Fruit fly (Drosophila melanogaster) whole organism, embryonic: ENCODE results near the gene CG10365.

ENCODE experiments used
- CG10147 ChIP-seq: fragments of 200-800 bp; sonication (Bioruptor generic); optimal IDR thresholded peaks from 2 replicates; lab custom pipeline; 2019; ENCODE audit warnings: missing biosample characterization, mild to moderate bottlenecking, missing genetic modification characterization, moderate library complexity
- CG10565 ChIP-seq: fragments of 200-800 bp; sonication (Bioruptor generic); optimal IDR thresholded peaks from 3 replicates; lab custom pipeline; 2016; ENCODE audit warnings: missing biosample characterization, mild to moderate bottlenecking, missing genetic modification characterization
- CG11696 ChIP-seq: fragments of 200-800 bp; sonication (Bioruptor generic); IDR thresholded peaks from 2 replicates; pipeline ENCODE4 v1.3.6; 2022; ENCODE audit warnings: missing biosample characterization, missing genetic modification characterization
- CG12071 ChIP-seq: fragments of 200-800 bp; sonication (Bioruptor generic); optimal IDR thresholded peaks from 3 replicates; lab custom pipeline; 2018; ENCODE audit warnings: missing biosample characterization, mild to moderate bottlenecking, missing genetic modification characterization
- CG12659 ChIP-seq: fragments of 200-800 bp; sonication (Bioruptor generic); optimal IDR thresholded peaks from 3 replicates; lab custom pipeline; 2017; ENCODE audit warnings: mild to moderate bottlenecking, missing biosample characterization, missing genetic modification reagents, missing genetic modification characterization
- CG13775 ChIP-seq: fragments of 200-800 bp; sonication (Bioruptor generic); optimal IDR thresholded peaks from 3 replicates; lab custom pipeline; 2017; ENCODE audit warnings: missing biosample characterization, mild to moderate bottlenecking, missing genetic modification characterization
- CG16813 ChIP-seq: fragments of 200-800 bp; sonication (Bioruptor generic); IDR thresholded peaks from 3 replicates; pipeline ENCODE4 v1.3.6; 2022; ENCODE audit warnings: missing biosample characterization, missing genetic modification characterization; ENCODE audit not compliant: partially characterized antibody
- CG16815 ChIP-seq: fragments of 200-800 bp; sonication (Bioruptor generic); optimal IDR thresholded peaks from 3 replicates; lab custom pipeline; 2017; ENCODE audit warnings: missing biosample characterization, mild to moderate bottlenecking, missing genetic modification characterization
- CG17359 ChIP-seq: fragments of 200-800 bp; sonication (Bioruptor generic); optimal IDR thresholded peaks from 3 replicates; lab custom pipeline; 2018; ENCODE audit warnings: missing biosample characterization, mild to moderate bottlenecking, missing genetic modification characterization, moderate library complexity
- CG17829 ChIP-seq: fragments of 200-800 bp; optimal IDR thresholded peaks from 2 replicates; lab custom pipeline; 2019; ENCODE audit warnings: missing biosample characterization, mild to moderate bottlenecking, missing genetic modification characterization, moderate library complexity
- CG1792 ChIP-seq: fragments of 200-800 bp; sonication (Bioruptor generic); optimal IDR thresholded peaks from 2 replicates; lab custom pipeline; 2016; ENCODE audit warnings: missing biosample characterization, missing genetic modification characterization
- CG3407 ChIP-seq: fragments of 200-800 bp; sonication (Bioruptor generic); optimal IDR thresholded peaks from 2 replicates; lab custom pipeline; 2018; ENCODE audit warnings: missing biosample characterization, mild to moderate bottlenecking, missing genetic modification characterization
- CG34376 ChIP-seq: fragments of 200-800 bp; sonication (Bioruptor generic); optimal IDR thresholded peaks from 2 replicates; lab custom pipeline; 2018; ENCODE audit warnings: missing biosample characterization, mild to moderate bottlenecking, missing genetic modification characterization
- CG3847 ChIP-seq: fragments of 200-800 bp; sonication (Bioruptor generic); IDR thresholded peaks from 2 replicates; pipeline ENCODE4 v1.3.6; 2022; ENCODE audit warnings: missing biosample characterization, missing genetic modification characterization
- CG4328 ChIP-seq: fragments of 200-800 bp; sonication (Bioruptor generic); optimal IDR thresholded peaks from 3 replicates; lab custom pipeline; 2017; ENCODE audit warnings: missing biosample characterization, missing genetic modification reagents, missing genetic modification characterization
- CG4424 ChIP-seq: fragments of 200-800 bp; sonication (Bioruptor generic); optimal IDR thresholded peaks from 3 replicates; lab custom pipeline; 2016; ENCODE audit warnings: missing biosample characterization, missing genetic modification characterization
- CG6854 ChIP-seq: fragments of 200-800 bp; sonication (Bioruptor generic); optimal IDR thresholded peaks from 3 replicates; lab custom pipeline; 2017; ENCODE audit warnings: missing biosample characterization, mild to moderate bottlenecking, missing genetic modification characterization
- CG8359 ChIP-seq: fragments of 200-800 bp; sonication (Bioruptor generic); optimal IDR thresholded peaks from 2 replicates; lab custom pipeline; 2017; ENCODE audit warnings: missing biosample characterization, mild to moderate bottlenecking, missing genetic modification characterization, borderline replicate concordance
- CG8478 ChIP-seq: fragments of >200 bp; optimal IDR thresholded peaks from 2 replicates; lab custom pipeline; 2018
- CG8924 ChIP-seq: fragments of 200-800 bp; optimal IDR thresholded peaks from 3 replicates; lab custom pipeline; 2019; ENCODE audit warnings: missing biosample characterization, mild to moderate bottlenecking, missing genetic modification characterization, moderate library complexity
- CG8944 ChIP-seq: fragments of 200-800 bp; sonication (Bioruptor generic); optimal IDR thresholded peaks from 3 replicates; lab custom pipeline; 2016; ENCODE audit warnings: missing biosample characterization, missing genetic modification characterization
- Camta ChIP-seq: fragments of 200-800 bp; sonication (Bioruptor generic); optimal IDR thresholded peaks from 2 replicates; lab custom pipeline; 2016; ENCODE audit warnings: missing biosample characterization, missing genetic modification characterization
- D ChIP-seq, 2 experiments: fragments of 200-800 bp in 1 of 2; fragments of >200 bp in 1 of 2; sonication (Bioruptor generic) in 1 of 2; optimal IDR thresholded peaks; 2 replicates in 1 of 2; 3 replicates in 1 of 2; lab custom pipeline; 2017; ENCODE audit warnings: mild to moderate bottlenecking in 1 of 2, missing biosample characterization in 1 of 2, missing genetic modification characterization in 1 of 2, missing genetic modification reagents in 1 of 2
- Dip2 ChIP-seq: fragments of 200-800 bp; sonication (Bioruptor generic); IDR thresholded peaks from 2 replicates; pipeline ENCODE4 v1.3.6; 2022; ENCODE audit warnings: missing biosample characterization, missing genetic modification characterization
- ERR ChIP-seq: fragments of 200-800 bp; sonication (Bioruptor generic); optimal IDR thresholded peaks from 2 replicates; lab custom pipeline; 2016; ENCODE audit warnings: missing biosample characterization, missing genetic modification characterization
- Ets65A ChIP-seq: fragments of 200-800 bp; sonication (Bioruptor generic); peaks from one replicate; lab custom pipeline; 2016; ENCODE audit warnings: missing biosample characterization, missing genetic modification characterization
- Nf-YB ChIP-seq: fragments of 200-800 bp; sonication (Bioruptor generic); optimal IDR thresholded peaks from 3 replicates; lab custom pipeline; 2019; ENCODE audit warnings: missing biosample characterization, mild to moderate bottlenecking, missing genetic modification characterization, moderate library complexity
- Nf-YC ChIP-seq: fragments of 200-800 bp; optimal IDR thresholded peaks from 3 replicates; lab custom pipeline; 2019; ENCODE audit warnings: missing biosample characterization, mild to moderate bottlenecking, missing genetic modification characterization, moderate library complexity
- Ptx1 ChIP-seq: fragments of 200-800 bp; sonication (Bioruptor generic); IDR thresholded peaks from 2 replicates; pipeline ENCODE4 v1.3.6; 2022; ENCODE audit warnings: missing biosample characterization, missing genetic modification characterization
- Xbp1 ChIP-seq: fragments of 200-800 bp; sonication (Bioruptor generic); optimal IDR thresholded peaks from 3 replicates; lab custom pipeline; 2016; ENCODE audit warnings: missing biosample characterization, mild to moderate bottlenecking, missing genetic modification characterization
- bowl ChIP-seq: fragments of 200-800 bp; sonication (Bioruptor generic); IDR thresholded peaks from 2 replicates; pipeline ENCODE4 v1.3.6; 2022; ENCODE audit warnings: missing biosample characterization, missing genetic modification characterization
- chinmo ChIP-seq: fragments of 200-800 bp; sonication (Bioruptor generic); IDR thresholded peaks from 4 replicates; pipeline ENCODE4 v1.3.6; 2022; ENCODE audit warnings: missing biosample characterization, missing genetic modification characterization; ENCODE audit not compliant: partially characterized antibody
- chm ChIP-seq: fragments of 200-800 bp; sonication (Bioruptor generic); IDR thresholded peaks from 2 replicates; pipeline ENCODE4 v1.3.6; 2022; ENCODE audit warnings: missing biosample characterization, missing genetic modification characterization
- dm ChIP-seq: fragments of 200-800 bp; sonication (Bioruptor generic); optimal IDR thresholded peaks from 3 replicates; lab custom pipeline; 2016; ENCODE audit warnings: missing biosample characterization, missing genetic modification characterization
- ems ChIP-seq: fragments of 200-800 bp; sonication (Bioruptor generic); optimal IDR thresholded peaks from 3 replicates; lab custom pipeline; 2016; ENCODE audit warnings: missing biosample characterization, missing genetic modification characterization
- exex ChIP-seq: fragments of 200-800 bp; sonication (Bioruptor generic); optimal IDR thresholded peaks from 4 replicates; lab custom pipeline; 2018; ENCODE audit warnings: missing biosample characterization, mild to moderate bottlenecking, missing genetic modification characterization, moderate library complexity
- gfzf ChIP-seq: fragments of 200-800 bp; sonication (Bioruptor generic); optimal IDR thresholded peaks from 2 replicates; lab custom pipeline; 2016; ENCODE audit warnings: missing biosample characterization, mild to moderate bottlenecking, missing genetic modification characterization, moderate library complexity
- lola ChIP-seq, 3 experiments: fragments of >200 bp in 2 of 3; fragments of 200-800 bp in 1 of 3; sonication (Bioruptor generic) in 1 of 3; optimal IDR thresholded peaks; 2 replicates each; lab custom pipeline; 2017 to 2019; ENCODE audit warnings: missing biosample characterization in 3 of 3, missing genetic modification characterization in 3 of 3, mild to moderate bottlenecking in 1 of 3, moderate library complexity in 1 of 3
- mirr ChIP-seq: fragments of 200-800 bp; sonication (Bioruptor generic); optimal IDR thresholded peaks from 3 replicates; lab custom pipeline; 2018; ENCODE audit warnings: missing biosample characterization, mild to moderate bottlenecking, missing genetic modification characterization
- oc ChIP-seq: fragments of 200-800 bp; sonication (Bioruptor generic); optimal IDR thresholded peaks from 2 replicates; lab custom pipeline; 2018; ENCODE audit warnings: missing biosample characterization, mild to moderate bottlenecking, missing genetic modification characterization, moderate library complexity
- org-1 ChIP-seq: fragments of 200-800 bp; sonication (Bioruptor generic); optimal IDR thresholded peaks from 2 replicates; lab custom pipeline; 2017; ENCODE audit warnings: missing biosample characterization, missing genetic modification characterization
- sc ChIP-seq, 3 experiments: fragments of >200 bp in 2 of 3; fragments of 200-800 bp in 1 of 3; sonication (Bioruptor generic) in 1 of 3; optimal IDR thresholded peaks; 2 replicates in 2 of 3; 3 replicates in 1 of 3; lab custom pipeline; 2017; ENCODE audit warnings: mild to moderate bottlenecking in 1 of 3, missing biosample characterization in 1 of 3, missing genetic modification characterization in 1 of 3, missing genetic modification reagents in 1 of 3
- sd ChIP-seq: fragments of 200-800 bp; sonication (Bioruptor generic); optimal IDR thresholded peaks from 3 replicates; lab custom pipeline; 2018; ENCODE audit warnings: missing biosample characterization, mild to moderate bottlenecking, missing genetic modification characterization, moderate library complexity
- slbo ChIP-seq: fragments of 200-800 bp; sonication (Bioruptor generic); IDR thresholded peaks from 2 replicates; pipeline ENCODE4 v1.3.6; 2022; ENCODE audit warnings: missing biosample characterization, missing genetic modification characterization
- slp2 ChIP-seq: fragments of 200-800 bp; sonication (Bioruptor generic); optimal IDR thresholded peaks from 2 replicates; lab custom pipeline; 2016; ENCODE audit warnings: missing biosample characterization, missing genetic modification characterization
- sug ChIP-seq: fragments of 200-800 bp; optimal IDR thresholded peaks from 2 replicates; lab custom pipeline; 2019; ENCODE audit warnings: missing biosample characterization, mild to moderate bottlenecking, missing genetic modification characterization, moderate library complexity
- wdn ChIP-seq: fragments of 200-800 bp; sonication (Bioruptor generic); IDR thresholded peaks from 2 replicates; pipeline ENCODE4 v1.3.6; 2022; ENCODE audit warnings: missing biosample characterization, missing genetic modification characterization
- wek ChIP-seq: fragments of 200-800 bp; sonication (Bioruptor generic); optimal IDR thresholded peaks from 3 replicates; lab custom pipeline; 2018; ENCODE audit warnings: missing biosample characterization, mild to moderate bottlenecking, missing genetic modification characterization, moderate library complexity
- z ChIP-seq: fragments of 200-800 bp; sonication (Bioruptor generic); IDR thresholded peaks from 3 replicates; pipeline ENCODE4 v1.3.6; 2022; ENCODE audit warnings: missing biosample characterization, missing genetic modification characterization

The CG10365 gene

dm6 chr3R:23714852-23715251, 8.3 kb upstream of the CG10365 start (continued):
- no peak for TF ChIP-seq Xbp1 (GFP tag; lab: Kevin White, UChicago)
- no peak for TF ChIP-seq CG8359 (GFP tag; lab: Kevin White, UChicago)
- no peak for TF ChIP-seq gfzf (GFP tag; lab: Kevin White, UChicago)
- TF ChIP-seq wek (GFP tag; lab: Kevin White, UChicago): no peak
- TF ChIP-seq CG8478 (lab: Kevin White, UChicago): no peak
- no peak for TF ChIP-seq CG12071 (GFP tag; lab: Kevin White, UChicago)
- no peak for TF ChIP-seq ERR
- TF ChIP-seq ems: no peak
- no peak for TF ChIP-seq slp2 (GFP tag; lab: Kevin White, UChicago)
- peak; percentile 77 for TF ChIP-seq exex
- TF ChIP-seq CG17359: no peak
- no peak for TF ChIP-seq CG8924 (tag; lab: Kevin White, UChicago)
- no peak for TF ChIP-seq Nf-YB
- TF ChIP-seq CG16815 (GFP tag; lab: Kevin White, UChicago): no peak
- TF ChIP-seq bowl (GFP tag; lab: Robert Waterston, UW): no peak
- no peak for TF ChIP-seq CG3407 (GFP tag; lab: Kevin White, UChicago)
- TF ChIP-seq slbo (GFP tag; lab: Robert Waterston, UW): no peak
- TF ChIP-seq CG8944 (GFP tag; lab: Kevin White, UChicago): no peak
- no peak for TF ChIP-seq CG16813 (GFP tag; lab: Robert Waterston, UW)
- TF ChIP-seq sug (tag; lab: Kevin White, UChicago): peak; percentile 45
- TF ChIP-seq wdn (GFP tag; lab: Robert Waterston, UW): no peak
- peak; percentile 46 for TF ChIP-seq mirr
- peak; percentile 50 for TF ChIP-seq CG34376 (GFP tag; lab: Kevin White, UChicago)
- TF ChIP-seq, all 482 proteins: peak for 6

- peak; percentile 92 for TF ChIP-seq Ets65A (GFP tag; lab: Kevin White, UChicago)
- TF ChIP-seq dm (GFP tag; lab: Kevin White, UChicago): no peak
- no peak for TF ChIP-seq lola (GFP tag; optimal IDR thresholded peaks at IDR 0.05; lab: Kevin White, UChicago)
- TF ChIP-seq Nf-YB: peak; percentile 80
- TF ChIP-seq sd (tag; lab: Kevin White, UChicago): peak; percentile 65
- no peak for TF ChIP-seq CG11696 (GFP tag; lab: Robert Waterston, UW)
- TF ChIP-seq CG3847 (GFP tag; lab: Robert Waterston, UW): no peak
- TF ChIP-seq chinmo (GFP tag; lab: Robert Waterston, UW): 0 out of 4 replicates have a peak, but pooled peaks have one; percentile 15
- peak; percentile 59 for TF ChIP-seq Nf-YC (tag; lab: Kevin White, UChicago)
- no peak for TF ChIP-seq oc (tag; lab: Kevin White, UChicago)
- TF ChIP-seq CG6854: no peak
- no peak for TF ChIP-seq wek (GFP tag; lab: Kevin White, UChicago)
- TF ChIP-seq CG12659 (GFP tag; lab: Kevin White, UChicago): no peak
- TF ChIP-seq CG13775: no peak
- peak; percentile 92 for TF ChIP-seq z (GFP tag; lab: Robert Waterston, UW)
- no peak for TF ChIP-seq Camta (GFP tag; lab: Kevin White, UChicago)
- TF ChIP-seq CG4328 (GFP tag; lab: Kevin White, UChicago): peak; percentile 50
- TF ChIP-seq org-1 (GFP tag; lab: Kevin White, UChicago): no peak
- no peak for TF ChIP-seq Dip2 (GFP tag; lab: Robert Waterston, UW)
- TF ChIP-seq CG17829 (tag; lab: Kevin White, UChicago): no peak
- no peak for TF ChIP-seq CG10565
- no peak for TF ChIP-seq CG4424 (GFP tag; lab: Kevin White, UChicago)
- no peak for TF ChIP-seq D (optimal IDR thresholded peaks at IDR 0.05; lab: Kevin White, UChicago)
- TF ChIP-seq D (GFP tag; optimal IDR thresholded peaks at IDR 0.05; lab: Kevin White, UChicago): no peak
- TF ChIP-seq Ptx1 (GFP tag; lab: Robert Waterston, UW): no peak
- no peak for TF ChIP-seq chm (GFP tag; lab: Robert Waterston, UW)
- TF ChIP-seq CG10147 (GFP tag; lab: Kevin White, UChicago): no peak
- TF ChIP-seq CG1792 (GFP tag; lab: Kevin White, UChicago): no peak
- TF ChIP-seq sc (optimal IDR thresholded peaks at IDR 0.05; lab: Kevin White, UChicago): no peak
- no peak for TF ChIP-seq sc (GFP tag; optimal IDR thresholded peaks at IDR 0.05; lab: Kevin White, UChicago)
Measured at dm6 chr3R:23718297-23718941, 4.7 kb upstream of the CG10365 start, which contains the start of gene nau. Gene nau, minus strand, starts transcription at chr3R:23718357.
